Fruit fly (Drosophila melanogaster) whole organism, pupa: ENCODE data around the gene CG16865.
A peak's percentile ranks its signal among the peaks of the same experiment; 100 is the strongest.

Experiments used
- CG10348 ChIP-seq: fragments of 200-800 bp; sonication (Bioruptor generic); IDR thresholded peaks from 2 replicates; pipeline ENCODE4 v1.3.6; 2022; ENCODE audit warnings: missing biosample characterization, missing genetic modification characterization
- CG12605 ChIP-seq: fragments of 200-800 bp; sonication (Bioruptor generic); IDR thresholded peaks from 2 replicates; pipeline ENCODE4 v1.3.6; 2022; ENCODE audit warnings: missing biosample characterization, missing genetic modification characterization
- CG13204 ChIP-seq: fragments of 200-800 bp; sonication (Bioruptor generic); optimal IDR thresholded peaks from 2 replicates; lab custom pipeline; 2018; ENCODE audit warnings: missing biosample characterization, mild to moderate bottlenecking, missing genetic modification characterization, moderate library complexity
- CG14655 ChIP-seq: fragments of 200-800 bp; sonication (Bioruptor generic); optimal IDR thresholded peaks from 3 replicates; lab custom pipeline; 2017; ENCODE audit warnings: mild to moderate bottlenecking, missing biosample characterization, missing genetic modification reagents, missing genetic modification characterization
- CG15710 ChIP-seq: fragments of 200-800 bp; sonication (Bioruptor generic); optimal IDR thresholded peaks from 2 replicates; lab custom pipeline; 2018; ENCODE audit warnings: missing biosample characterization, mild to moderate bottlenecking, missing genetic modification characterization, moderate library complexity
- CG17806 ChIP-seq: fragments of 200-800 bp; sonication (Bioruptor generic); optimal IDR thresholded peaks from 2 replicates; lab custom pipeline; 2018; ENCODE audit warnings: missing biosample characterization, mild to moderate bottlenecking, missing genetic modification characterization, moderate library complexity
- CG32121 ChIP-seq: fragments of 200-800 bp; sonication (Bioruptor generic); IDR thresholded peaks from 2 replicates; pipeline ENCODE4 v1.3.6; 2022; ENCODE audit warnings: missing biosample characterization, missing genetic modification characterization
- CG34367 ChIP-seq: fragments of 200-800 bp; sonication (Bioruptor generic); optimal IDR thresholded peaks from 2 replicates; lab custom pipeline; 2018; ENCODE audit warnings: missing biosample characterization, mild to moderate bottlenecking, missing genetic modification characterization
- CG4496 ChIP-seq: fragments of 200-800 bp; sonication (Bioruptor generic); IDR thresholded peaks from 3 replicates; pipeline ENCODE4 v1.3.6; 2022; ENCODE audit warnings: missing biosample characterization, missing genetic modification characterization
- CG8159 ChIP-seq: fragments of 200-800 bp; sonication (Bioruptor generic); optimal IDR thresholded peaks from 3 replicates; lab custom pipeline; 2018; ENCODE audit warnings: missing biosample characterization, mild to moderate bottlenecking, missing genetic modification characterization, moderate library complexity
- CG8301 ChIP-seq: fragments of 200-800 bp; sonication (Bioruptor generic); optimal IDR thresholded peaks from 2 replicates; lab custom pipeline; 2018; ENCODE audit warnings: missing biosample characterization, mild to moderate bottlenecking, missing genetic modification characterization
- CG9948 ChIP-seq: fragments of 200-800 bp; sonication (Bioruptor generic); optimal IDR thresholded peaks from 2 replicates; lab custom pipeline; 2018; ENCODE audit warnings: missing biosample characterization, mild to moderate bottlenecking, missing genetic modification characterization, moderate library complexity
- D1 ChIP-seq: fragments of 200-800 bp; sonication (Bioruptor generic); optimal IDR thresholded peaks from 2 replicates; lab custom pipeline; 2018; ENCODE audit warnings: missing biosample characterization, mild to moderate bottlenecking, missing genetic modification characterization, moderate library complexity
- EcR ChIP-seq: fragments of 200-800 bp; sonication (Bioruptor generic); optimal IDR thresholded peaks from 3 replicates; lab custom pipeline; 2019; ENCODE audit warnings: missing biosample characterization, missing genetic modification characterization, mild to moderate bottlenecking, moderate library complexity, missing genetic modification reagents
- Ets98B ChIP-seq: fragments of 200-800 bp; sonication (Bioruptor generic); IDR thresholded peaks from 2 replicates; pipeline ENCODE4 v1.3.6; 2022; ENCODE audit warnings: missing biosample characterization, missing genetic modification characterization
- Pif1A ChIP-seq: fragments of 200-800 bp; sonication (Bioruptor generic); optimal IDR thresholded peaks from 3 replicates; lab custom pipeline; 2016; ENCODE audit warnings: missing biosample characterization, missing genetic modification characterization
- Pif1B ChIP-seq: fragments of 200-800 bp; sonication (Bioruptor generic); optimal IDR thresholded peaks from 3 replicates; lab custom pipeline; 2016; ENCODE audit warnings: missing biosample characterization, missing genetic modification characterization
- Snoo ChIP-seq: fragments of 200-800 bp; sonication (Bioruptor generic); optimal IDR thresholded peaks from 3 replicates; lab custom pipeline; 2017; ENCODE audit warnings: missing biosample characterization, mild to moderate bottlenecking, missing genetic modification characterization, inconsistent platforms
- fd96Ca ChIP-seq: fragments of 200-800 bp; sonication (Bioruptor generic); IDR thresholded peaks from 3 replicates; pipeline ENCODE4 v1.3.6; 2022; ENCODE audit warnings: missing biosample characterization, missing genetic modification characterization
- gl ChIP-seq: fragments of 200-800 bp; sonication (Bioruptor generic); optimal IDR thresholded peaks from 2 replicates; lab custom pipeline; 2018; ENCODE audit warnings: missing biosample characterization, mild to moderate bottlenecking, missing genetic modification characterization
- rn ChIP-seq: fragments of 200-800 bp; sonication (Bioruptor generic); IDR thresholded peaks from 2 replicates; pipeline ENCODE4 v1.3.6; 2022; ENCODE audit warnings: missing biosample characterization, missing genetic modification characterization

The CG16865 gene

DNA sequence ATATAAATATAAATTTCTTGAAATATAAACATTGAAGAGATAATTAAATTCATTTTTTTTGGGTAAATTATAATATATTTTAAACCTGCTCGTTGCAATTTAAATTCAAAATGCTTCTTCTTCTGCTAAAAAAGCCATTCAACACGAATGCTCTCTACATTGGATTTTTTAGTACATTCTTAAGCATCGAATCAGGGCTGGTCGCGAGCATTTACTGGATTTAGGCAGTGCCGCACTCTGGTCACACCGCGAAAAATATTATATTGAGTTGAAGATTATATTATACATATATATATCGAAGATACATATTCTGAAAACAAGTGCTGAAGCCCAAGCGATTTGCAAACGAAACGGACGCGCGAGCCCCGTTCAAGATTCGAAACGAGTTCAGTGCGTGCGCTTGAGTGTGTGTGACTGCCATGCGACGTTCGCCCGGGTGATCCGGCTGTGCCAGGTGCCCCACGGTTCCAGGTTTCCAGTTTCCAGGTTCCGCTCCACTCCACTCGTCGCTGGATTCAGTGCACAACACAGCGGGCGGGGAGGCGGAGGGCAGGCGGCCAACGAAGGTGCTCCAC lies 2.4 kb downstream of the CG16865 start, which contains the start of gene Sos:
Sos (plus strand) TSS at position 213 of the 575 bp plus-strand sequence.
- TF ChIP-seq CG32121 (no peak), CG12605 (no peak), Snoo (no peak), Ets98B (no peak), CG9948 (tag; lab: Kevin White, UChicago) (no peak), CG8159 (tag; lab: Kevin White, UChicago) (no peak), CG4496 (no peak), CG34367 (tag; lab: Kevin White, UChicago) (no peak), CG17806 (tag; lab: Kevin White, UChicago) (no peak)

DNA sequence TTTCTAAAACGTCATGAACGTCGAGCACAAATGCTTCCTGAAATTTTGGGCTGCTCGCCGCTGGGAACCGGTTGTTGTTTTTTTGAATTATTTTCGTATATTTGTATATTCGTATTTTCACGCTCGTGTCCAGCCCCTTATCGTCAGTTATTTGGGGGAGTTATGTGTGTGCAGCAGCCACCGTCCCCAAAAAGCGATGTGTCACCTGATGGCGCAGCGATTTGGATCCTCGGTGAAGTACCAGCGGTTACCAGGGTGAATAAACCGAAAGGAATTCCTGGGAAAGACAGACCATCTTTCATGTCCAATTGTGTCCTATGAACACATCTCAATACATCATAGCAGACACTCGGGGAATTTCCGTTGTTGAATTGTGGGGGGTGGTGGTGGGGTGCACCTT lies 8.9 kb downstream of the CG16865 start:
- TF ChIP-seq fd96Ca (GFP tag; lab: Robert Waterston, UW) (no peak), CG32121 (no peak), gl (tag; lab: Kevin White, UChicago) (no peak), rn (GFP tag; lab: Robert Waterston, UW) (no peak), CG15710 (tag; lab: Kevin White, UChicago) (no peak), CG8301 (tag; lab: Kevin White, UChicago) (no peak), Snoo (no peak), CG12605 (no peak), CG8159 (tag; lab: Kevin White, UChicago) (no peak), Ets98B (no peak), CG10348 (GFP tag; lab: Robert Waterston, UW) (no peak), EcR (no peak), CG13204 (GFP tag; lab: Kevin White, UChicago) (no peak), Pif1B (GFP tag; lab: Kevin White, UChicago) (no peak), Pif1A (GFP tag; lab: Kevin White, UChicago) (no peak), CG9948 (tag; lab: Kevin White, UChicago) (no peak), D1 (no peak), CG14655 (GFP tag; lab: Kevin White, UChicago) (no peak), CG17806 (tag; lab: Kevin White, UChicago) (no peak)

DNA sequence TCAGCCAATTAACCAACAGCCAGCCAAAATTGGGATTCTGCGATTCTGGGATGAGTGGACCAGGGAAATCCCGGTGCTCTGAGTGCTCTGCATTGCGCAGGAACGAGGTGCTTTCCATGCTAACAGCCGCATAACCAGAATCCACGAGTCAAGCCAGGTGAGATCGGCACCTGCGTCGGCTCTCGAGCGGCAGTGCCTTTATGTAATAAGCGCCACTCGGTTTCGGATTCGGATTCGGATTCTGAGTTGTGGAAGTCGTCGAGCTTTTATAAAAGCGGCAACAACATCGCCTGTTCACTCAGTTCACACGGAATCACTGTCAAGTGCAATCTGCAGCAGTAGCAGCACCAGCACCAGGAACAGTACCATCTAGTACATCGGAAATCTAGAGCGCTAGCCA lies 9.6 kb downstream of the CG16865 start, which contains the start of gene b:
b (plus strand) TSS at position 301 of the 400 bp plus-strand sequence.
- TF ChIP-seq CG32121 (no peak), CG8159 (tag; lab: Kevin White, UChicago) (no peak), Snoo (no peak), CG14655 (GFP tag; lab: Kevin White, UChicago) (no peak), CG9948 (tag; lab: Kevin White, UChicago) (no peak), CG15710 (tag; lab: Kevin White, UChicago) (no peak), CG17806 (tag; lab: Kevin White, UChicago) (no peak), EcR (no peak), CG4496 (no peak), CG34367 (tag; lab: Kevin White, UChicago) (no peak)

DNA sequence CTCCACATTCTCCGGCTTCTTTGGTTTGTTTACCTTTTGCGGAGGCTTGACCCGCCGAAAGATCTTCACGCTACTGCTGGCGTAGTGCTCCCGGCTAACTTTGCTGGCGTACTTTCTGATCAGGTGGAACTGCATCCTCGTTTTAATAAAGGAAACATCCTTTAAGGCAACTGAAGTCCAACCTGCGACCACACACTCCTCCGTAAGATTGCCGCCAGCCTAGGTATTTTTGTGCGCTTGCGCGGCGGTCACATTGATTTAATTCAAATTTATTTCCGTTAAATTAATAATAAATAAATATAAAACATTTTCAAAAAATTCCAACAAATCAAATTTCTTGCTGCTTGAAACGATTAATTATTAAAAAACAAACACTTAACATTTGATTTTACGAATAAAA lies 16.2 kb downstream of the CG16865 start, which contains the start of gene PolG1:
PolG1 (minus strand) TSS at position 216 of the 400 bp plus-strand sequence.
- TF ChIP-seq CG8159 (tag; lab: Kevin White, UChicago) = no peak

DNA sequence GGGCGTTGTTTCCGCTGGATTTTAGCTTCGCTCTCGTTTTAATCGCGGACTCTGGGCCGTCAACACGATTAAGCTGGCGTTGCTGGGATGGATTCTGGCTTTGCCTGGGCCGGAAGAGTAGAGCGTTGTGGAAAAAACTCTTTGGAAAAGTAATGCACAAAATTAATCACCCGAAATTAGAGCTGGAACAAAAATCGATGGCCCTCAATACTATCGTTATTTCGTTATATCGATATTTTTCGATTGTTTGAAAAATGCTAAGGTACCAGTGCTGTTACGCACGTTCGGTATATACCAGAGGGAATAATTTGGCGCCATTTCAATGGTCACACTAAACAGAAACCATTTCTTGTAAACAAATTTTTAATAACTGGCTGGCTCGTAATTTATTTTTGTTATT lies 18.2 kb downstream of the CG16865 start, which contains the start of the genes Arpc1 and Orc5:
Arpc1 (minus strand) TSS at position 202 of the 400 bp plus-strand sequence.
Orc5 (plus strand) TSS at position 298 of the 400 bp plus-strand sequence.
- no peak for TF ChIP-seq D1
- no peak for TF ChIP-seq CG15710 (tag; lab: Kevin White, UChicago)
- TF ChIP-seq CG14655 (GFP tag; lab: Kevin White, UChicago) = no peak
- TF ChIP-seq CG4496 = no peak
- TF ChIP-seq Pif1B (GFP tag; lab: Kevin White, UChicago) = no peak
- no peak for TF ChIP-seq CG34367 (tag; lab: Kevin White, UChicago)
- TF ChIP-seq rn (GFP tag; lab: Robert Waterston, UW) = no peak
- no peak for TF ChIP-seq CG32121
- no peak for TF ChIP-seq Pif1A (GFP tag; lab: Kevin White, UChicago)
- no peak for TF ChIP-seq CG17806 (tag; lab: Kevin White, UChicago)
- no peak for TF ChIP-seq CG9948 (tag; lab: Kevin White, UChicago)

DNA sequence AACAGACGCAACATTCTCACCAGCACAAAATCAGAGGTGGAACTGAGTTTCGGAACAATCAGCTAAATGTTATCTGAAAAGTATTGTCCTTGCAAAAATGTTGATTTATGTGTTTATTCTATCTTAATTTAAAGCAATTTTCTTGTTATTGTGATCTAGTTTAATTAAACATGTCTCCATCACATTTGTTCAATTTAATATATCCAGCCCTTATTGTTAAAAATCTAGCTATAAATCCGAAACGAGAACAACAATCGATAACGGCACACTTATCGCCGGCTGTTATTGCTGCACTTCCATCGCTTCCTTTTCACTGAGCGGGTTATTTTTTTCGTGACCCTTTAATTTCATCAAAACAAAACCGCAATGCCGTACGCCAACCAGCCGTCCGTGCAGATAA lies 21.7 kb downstream of the CG16865 start, which contains the start of the genes GatC, PolG2 and Polr2C:
GatC (minus strand) TSS at position 48 of the 400 bp plus-strand sequence.
PolG2 (minus strand) TSS at position 48 of the 400 bp plus-strand sequence.
Polr2C (plus strand) TSS at position 280 of the 400 bp plus-strand sequence.
- TF ChIP-seq gl (tag; lab: Kevin White, UChicago) (no peak), rn (GFP tag; lab: Robert Waterston, UW) (no peak), CG15710 (tag; lab: Kevin White, UChicago) (peak; percentile 2)
